Worm (Caenorhabditis elegans) whole organism, dauer: ENCODE measurements around the gene col-179.

Experiments
- unc-62 ChIP-seq: sonication (generic microtip); optimal IDR thresholded peaks from 2 replicates; lab custom pipeline; 2017; ENCODE audit warnings: missing biosample characterization, missing genetic modification reagents, missing genetic modification characterization

col-179 gene

DNA sequence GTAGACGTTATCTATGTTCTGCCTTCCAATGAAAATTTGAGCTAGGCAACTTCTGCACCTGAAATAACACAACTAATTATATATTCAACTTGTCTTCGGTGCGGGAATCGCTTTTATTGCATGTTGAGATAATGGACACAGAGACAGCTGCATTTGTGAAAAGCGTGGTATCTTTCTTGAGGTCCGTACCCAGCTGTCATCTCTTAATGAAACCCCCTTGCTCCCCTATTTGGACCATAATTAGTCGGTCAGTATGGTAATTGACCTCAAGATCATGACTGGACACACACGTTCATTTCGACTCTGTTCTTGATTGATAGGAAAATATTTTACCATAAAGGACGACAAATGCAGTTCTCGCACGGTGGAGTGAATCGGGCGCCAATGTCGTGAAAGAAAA is 10.1 kb downstream of the col-179 start:
- TF ChIP-seq unc-62: no peak

DNA sequence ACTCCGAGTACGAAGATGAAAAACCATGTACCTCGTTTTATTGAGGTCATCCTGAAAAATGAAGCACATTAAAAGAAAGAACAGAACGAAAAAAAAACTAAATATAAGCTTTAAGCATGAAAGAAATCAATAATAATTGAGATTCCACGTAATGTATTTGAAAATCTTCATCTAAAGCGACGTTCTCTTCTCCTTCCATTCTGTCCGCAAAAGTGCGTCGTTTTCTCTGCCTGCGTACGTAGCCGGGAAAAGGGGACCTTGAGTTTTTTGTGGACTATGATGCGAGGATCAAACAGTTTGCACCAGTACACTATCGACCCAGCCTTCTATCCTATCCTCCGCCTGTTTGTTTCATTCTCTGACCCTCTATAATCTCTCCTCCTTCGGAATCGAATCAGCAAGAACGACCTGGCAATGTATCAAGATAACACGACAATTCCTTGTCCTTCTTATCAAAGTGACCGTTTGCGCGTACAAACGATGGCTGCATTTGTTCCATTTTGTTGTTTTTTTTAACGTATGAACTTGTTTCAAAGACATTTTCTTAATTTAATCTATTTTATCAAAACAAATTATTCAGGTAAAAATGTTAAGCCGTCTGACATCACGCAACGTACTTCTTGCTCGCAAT is 14.3 kb downstream of the col-179 start, which contains the start of the genes C34F6.7 and idh-2:
Gene C34F6.7, minus strand, starts transcription at position 51 of the 631 bp plus-strand sequence.
Gene idh-2, plus strand, starts transcription at position 581 of the 631 bp plus-strand sequence.
- no peak for TF ChIP-seq unc-62

DNA sequence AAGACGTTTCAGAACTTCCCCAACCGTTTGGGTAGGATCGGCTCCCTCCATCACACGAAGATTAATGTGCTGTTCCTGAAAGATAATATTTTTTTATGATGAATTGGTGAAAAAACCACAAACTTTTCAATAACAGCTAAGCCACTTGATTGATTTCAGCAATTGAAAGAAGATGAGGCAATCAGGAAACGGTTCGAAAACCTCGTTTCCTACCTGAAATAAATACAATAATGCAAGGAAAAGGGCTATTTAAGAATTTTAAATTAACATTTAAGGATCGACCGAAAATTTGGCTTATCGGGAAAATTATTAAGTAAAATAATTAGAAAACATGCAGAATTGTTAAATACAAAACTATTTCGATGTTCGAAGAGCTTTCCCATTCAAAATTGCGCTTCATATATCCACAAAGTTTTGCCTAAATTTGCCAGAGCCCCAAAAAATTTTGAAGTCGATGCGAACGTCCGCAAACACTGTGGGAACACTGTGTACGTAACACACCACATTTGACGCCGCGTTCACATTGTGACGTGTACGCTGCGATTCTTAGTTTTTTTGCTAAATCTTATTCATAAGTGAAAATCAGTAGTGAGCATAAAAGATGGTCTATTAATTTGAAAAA is 21.4 kb downstream of the col-179 start, which contains the start of gene C34F6.9:
Gene C34F6.9, minus strand, starts transcription at position 51 of the 622 bp plus-strand sequence.
- no peak for TF ChIP-seq unc-62

DNA sequence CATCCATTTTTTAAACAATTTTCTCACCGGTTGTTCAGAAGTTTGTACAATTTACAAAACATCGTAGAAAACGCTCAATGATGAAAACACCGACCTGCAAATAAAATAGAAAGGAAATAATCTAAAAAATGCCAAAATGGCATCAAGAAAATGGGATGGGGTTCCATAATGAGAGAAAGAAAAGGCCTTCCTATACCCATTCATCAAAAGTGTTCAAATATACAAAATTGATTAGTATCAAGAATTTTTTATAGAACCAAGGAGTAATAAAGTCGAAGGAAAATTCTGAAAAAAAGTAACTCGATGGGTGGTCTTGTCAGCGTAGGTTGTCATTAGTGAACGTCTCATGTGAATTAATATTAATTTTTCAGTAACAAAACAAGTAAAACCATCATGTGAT is 25.3 kb downstream of the col-179 start, which contains the start of gene C34F6.12:
Gene C34F6.12, minus strand, starts transcription at position 101 of the 400 bp plus-strand sequence.
- no peak for TF ChIP-seq unc-62

DNA sequence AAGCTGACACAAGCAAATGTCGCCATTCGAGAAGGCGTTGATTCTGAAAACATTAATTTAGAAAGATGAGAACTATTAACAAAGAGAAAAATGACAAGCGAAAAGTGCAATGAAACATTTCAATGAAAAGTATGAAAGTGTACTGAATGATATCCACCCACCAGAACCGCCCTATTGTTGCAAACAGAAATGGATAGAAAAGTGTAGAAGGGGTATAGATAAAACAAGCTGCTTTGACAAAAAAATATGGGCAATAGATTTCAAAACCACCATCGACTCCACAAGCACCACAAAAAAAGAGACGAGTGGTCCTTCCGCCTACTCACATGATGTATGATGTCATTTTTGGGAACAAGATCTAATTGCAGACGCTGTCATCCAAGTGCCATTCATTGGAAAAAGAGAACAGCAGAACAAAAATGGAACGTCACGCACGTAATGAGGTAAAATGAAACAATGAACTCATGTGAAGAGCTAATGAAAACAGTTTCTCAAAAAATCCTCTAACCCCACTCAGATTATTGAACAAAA is 39.4 kb downstream of the col-179 start, which contains the start of gene C34F6.10:
Gene C34F6.10, minus strand, starts transcription at position 51 of the 531 bp plus-strand sequence.
- no peak for TF ChIP-seq unc-62

DNA sequence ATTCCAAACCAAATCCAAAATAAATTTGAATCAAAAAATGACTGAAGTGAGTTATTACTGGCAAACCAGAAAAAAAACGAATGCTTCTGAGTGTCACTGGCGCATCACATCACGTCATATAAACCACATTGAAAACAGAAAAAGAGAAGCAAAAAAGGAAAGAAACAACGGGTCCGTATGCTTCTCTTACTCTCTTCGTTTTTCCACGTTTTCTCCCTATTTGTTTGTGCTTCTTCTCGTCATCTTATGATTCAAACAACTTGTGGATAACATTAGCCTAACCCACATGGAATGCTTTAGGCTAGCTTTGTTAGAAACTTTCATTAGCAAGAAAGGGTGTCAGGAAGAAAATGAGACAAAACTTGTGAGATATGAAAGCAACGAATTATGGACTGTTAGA is 40.2 kb downstream of the col-179 start:
- no peak for TF ChIP-seq unc-62

DNA sequence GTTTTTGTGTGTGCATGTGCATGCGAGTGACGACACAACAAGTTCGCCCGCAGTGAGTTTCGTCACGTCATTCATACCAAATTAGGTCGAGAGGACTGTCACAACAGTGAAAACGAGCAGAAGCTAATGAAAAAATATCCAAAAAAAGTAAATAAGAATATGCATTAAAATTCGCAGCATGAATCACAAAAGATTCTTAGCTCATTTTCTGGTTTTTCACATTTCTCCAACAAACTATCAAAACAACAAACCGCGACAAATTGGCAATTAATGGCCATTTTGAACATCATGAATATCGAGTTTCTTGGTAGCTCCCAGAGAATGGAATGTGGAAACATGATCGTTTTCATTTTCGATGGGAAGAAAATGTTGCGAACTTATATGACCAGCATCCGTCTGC is 42.3 kb downstream of the col-179 start:
- no peak for TF ChIP-seq unc-62

DNA sequence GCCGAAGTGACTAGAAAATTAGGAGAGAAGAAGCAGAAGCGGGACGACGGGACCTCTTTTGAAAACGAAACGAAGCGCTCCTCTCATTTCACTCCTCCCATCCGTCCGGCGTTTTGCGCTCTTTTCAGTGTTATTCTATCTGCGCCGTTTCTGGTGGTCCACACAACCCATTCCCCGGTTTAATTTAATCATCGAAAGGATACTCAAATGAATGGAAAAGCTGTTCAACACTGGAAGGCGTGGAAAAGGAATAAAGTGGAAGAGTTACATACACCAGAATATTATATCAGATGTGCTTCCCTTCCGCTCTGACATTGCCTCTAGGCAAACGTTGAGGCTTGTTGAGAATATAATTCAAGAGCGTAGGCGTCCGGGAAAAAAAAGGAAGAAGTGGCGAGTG is 43.8 kb downstream of the col-179 start:
- no peak for TF ChIP-seq unc-62

DNA sequence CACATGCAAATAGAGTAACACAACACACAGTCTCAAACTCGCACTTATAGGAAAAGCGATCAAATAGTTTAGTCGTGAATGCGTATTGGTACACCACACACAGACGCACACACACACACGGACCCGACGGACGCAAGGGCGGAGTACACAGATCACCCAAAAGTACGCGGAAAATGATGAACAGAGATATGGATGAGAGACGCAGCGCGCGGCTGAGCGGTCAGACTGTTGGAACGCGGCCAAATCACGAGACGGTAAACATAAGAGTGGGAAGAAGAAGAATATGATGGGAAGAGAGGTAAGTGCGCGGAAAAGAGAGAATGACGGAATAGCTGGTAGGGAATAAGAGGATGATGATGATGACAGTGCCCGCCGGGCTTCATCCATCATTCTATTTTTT is 46.8 kb downstream of the col-179 start:
- TF ChIP-seq unc-62: no peak

DNA sequence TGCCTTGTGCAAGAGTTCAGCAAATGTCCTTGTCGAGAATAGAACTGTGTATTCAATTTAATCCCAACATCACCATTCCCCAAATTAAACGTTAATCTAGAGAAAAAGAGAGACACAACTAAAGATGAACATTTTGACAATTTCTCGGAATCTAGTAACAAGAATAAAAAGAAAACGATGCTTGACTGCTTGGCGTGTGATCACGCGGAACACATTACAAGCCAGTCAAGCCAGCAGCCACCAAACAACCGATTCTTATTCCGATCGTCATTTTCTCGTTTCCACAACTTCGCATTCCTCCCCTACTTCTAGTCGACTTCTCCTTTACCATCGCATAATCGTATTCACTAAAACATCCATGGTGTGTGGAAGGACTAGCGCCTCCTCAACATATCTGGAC is 48.1 kb downstream of the col-179 start:
- TF ChIP-seq unc-62: no peak

DNA sequence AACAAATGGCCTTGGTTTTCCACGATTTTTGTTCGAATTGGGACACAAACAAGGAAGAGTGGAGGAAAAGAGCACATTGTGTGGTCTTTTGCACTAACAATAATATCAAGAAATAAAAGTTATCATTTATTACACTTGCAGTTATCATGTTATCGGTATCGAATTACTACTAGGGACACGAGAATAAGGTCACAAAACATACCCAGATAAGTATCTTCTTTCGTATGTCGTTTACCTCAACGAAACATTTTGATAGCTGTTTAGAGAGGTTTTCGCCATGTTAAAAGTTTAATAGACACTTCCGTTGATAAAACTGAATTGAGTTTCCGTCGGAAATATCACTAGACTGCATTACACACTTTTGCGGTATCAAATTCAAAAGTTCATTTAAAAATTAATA is 49.7 kb downstream of the col-179 start:
- TF ChIP-seq unc-62: no peak

DNA sequence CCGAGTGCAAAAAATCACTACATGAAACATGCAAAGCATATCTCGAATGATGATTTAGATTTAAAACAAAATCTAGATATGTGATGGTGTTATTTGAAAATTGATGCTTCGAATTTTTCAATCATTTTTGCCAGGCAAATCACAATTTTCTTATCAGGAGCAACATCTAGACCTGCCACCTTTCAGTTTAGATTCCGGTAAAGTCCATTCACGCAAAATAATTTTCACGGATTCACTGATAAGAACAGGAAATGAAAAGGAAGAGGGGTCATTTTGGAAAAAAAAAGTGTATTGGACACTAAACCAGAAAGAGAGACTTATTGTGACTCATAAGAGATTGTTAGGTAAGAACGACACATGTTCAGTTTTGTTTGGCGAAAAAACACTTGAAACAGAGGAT is 50.7 kb downstream of the col-179 start:
- no peak for TF ChIP-seq unc-62
